Fruit fly (Drosophila melanogaster) whole organism, prepupa: Measurements from ENCODE around the gene CG7739.

ENCODE experiments used
- Blimp-1 ChIP-seq: fragments of 200-800 bp; sonication (Bioruptor generic); optimal IDR thresholded peaks from 3 replicates; lab custom pipeline; 2017; ENCODE audit warnings: missing biosample characterization, missing genetic modification characterization, mild to moderate bottlenecking, moderate library complexity, missing genetic modification reagents
- CG10631 ChIP-seq: fragments of 200-800 bp; sonication (Bioruptor generic); optimal IDR thresholded peaks from 2 replicates; lab custom pipeline; 2016; ENCODE audit warnings: missing biosample characterization, missing genetic modification characterization
- CG10669 ChIP-seq: fragments of 200-800 bp; sonication (Bioruptor generic); optimal IDR thresholded peaks from 3 replicates; lab custom pipeline; 2018; ENCODE audit warnings: missing biosample characterization, mild to moderate bottlenecking, missing genetic modification characterization, moderate library complexity
- CG11294 ChIP-seq: fragments of 200-800 bp; sonication (Bioruptor generic); IDR thresholded peaks from 2 replicates; pipeline ENCODE4 v1.3.6; 2022; ENCODE audit warnings: missing biosample characterization, missing genetic modification characterization
- CG11902 ChIP-seq: fragments of 200-800 bp; sonication (Bioruptor generic); optimal IDR thresholded peaks from 3 replicates; lab custom pipeline; 2016; ENCODE audit warnings: missing biosample characterization, missing genetic modification characterization
- CG15336 ChIP-seq: fragments of 200-800 bp; sonication (Bioruptor generic); IDR thresholded peaks from 2 replicates; pipeline ENCODE4 v1.3.6; 2022; ENCODE audit warnings: missing biosample characterization, missing genetic modification characterization
- CG1621 ChIP-seq: fragments of 200-800 bp; sonication (Bioruptor generic); optimal IDR thresholded peaks from 3 replicates; lab custom pipeline; 2018; ENCODE audit warnings: missing biosample characterization, mild to moderate bottlenecking, missing genetic modification characterization
- CG3032 ChIP-seq: fragments of 200-800 bp; optimal IDR thresholded peaks from 2 replicates; lab custom pipeline; 2019; ENCODE audit warnings: missing biosample characterization, mild to moderate bottlenecking, missing genetic modification characterization, moderate library complexity
- CG32006 ChIP-seq: fragments of 200-800 bp; sonication (Bioruptor generic); optimal IDR thresholded peaks from 3 replicates; lab custom pipeline; 2017; ENCODE audit warnings: missing biosample characterization, mild to moderate bottlenecking, missing genetic modification characterization
- CG3919 ChIP-seq: fragments of 200-800 bp; sonication (Bioruptor generic); optimal IDR thresholded peaks from 3 replicates; lab custom pipeline; 2016; ENCODE audit warnings: missing biosample characterization, missing genetic modification characterization
- CG4318 ChIP-seq: fragments of 200-800 bp; sonication (Bioruptor generic); optimal IDR thresholded peaks from 3 replicates; lab custom pipeline; 2017; ENCODE audit warnings: missing biosample characterization, mild to moderate bottlenecking, missing genetic modification characterization
- CG6276 ChIP-seq: fragments of 200-800 bp; sonication (Bioruptor generic); optimal IDR thresholded peaks from 2 replicates; lab custom pipeline; 2017; ENCODE audit warnings: missing biosample characterization, mild to moderate bottlenecking, missing genetic modification characterization
- CG7368 ChIP-seq: fragments of 200-800 bp; sonication (Bioruptor generic); optimal IDR thresholded peaks from 3 replicates; lab custom pipeline; 2016; ENCODE audit warnings: missing biosample characterization, missing genetic modification characterization
- CG8119 ChIP-seq: fragments of 200-800 bp; sonication (Bioruptor generic); IDR thresholded peaks from 3 replicates; pipeline ENCODE4 v1.3.6; 2022; ENCODE audit warnings: missing biosample characterization, missing genetic modification characterization
- CG8319 ChIP-seq: fragments of 200-800 bp; sonication (Bioruptor generic); optimal IDR thresholded peaks from 3 replicates; lab custom pipeline; 2016; ENCODE audit warnings: missing biosample characterization, missing genetic modification characterization
- CG8632 ChIP-seq: fragments of 200-800 bp; sonication (Bioruptor generic); optimal IDR thresholded peaks from 3 replicates; lab custom pipeline; 2016; ENCODE audit warnings: missing biosample characterization, missing genetic modification characterization
- CG9139 ChIP-seq: fragments of 200-800 bp; sonication (Bioruptor generic); optimal IDR thresholded peaks from 3 replicates; lab custom pipeline; 2017; ENCODE audit warnings: missing biosample characterization, mild to moderate bottlenecking, missing genetic modification characterization
- Eip75B ChIP-seq: fragments of 200-800 bp; sonication (Bioruptor generic); optimal IDR thresholded peaks from 3 replicates; lab custom pipeline; 2016; ENCODE audit warnings: missing biosample characterization, missing genetic modification characterization
- Eip78C ChIP-seq: fragments of 200-800 bp; sonication (Bioruptor generic); peaks from one replicate; lab custom pipeline; 2016; ENCODE audit warnings: missing biosample characterization, missing genetic modification characterization
- Eip93F ChIP-seq: fragments of 200-800 bp; sonication (Bioruptor generic); optimal IDR thresholded peaks from 2 replicates; lab custom pipeline; 2016; ENCODE audit warnings: missing biosample characterization, mild to moderate bottlenecking, missing genetic modification characterization
- Ets21C ChIP-seq: fragments of 200-800 bp; sonication (Bioruptor generic); optimal IDR thresholded peaks from 3 replicates; lab custom pipeline; 2016; ENCODE audit warnings: missing biosample characterization, missing genetic modification characterization
- Gug ChIP-seq: fragments of 200-800 bp; sonication (Bioruptor generic); IDR thresholded peaks from 2 replicates; pipeline ENCODE4 v1.3.6; 2022; ENCODE audit warnings: missing biosample characterization, missing genetic modification characterization
- Lpt ChIP-seq: fragments of 200-800 bp; sonication (Bioruptor generic); optimal IDR thresholded peaks from 3 replicates; lab custom pipeline; 2016; ENCODE audit warnings: missing biosample characterization, missing genetic modification characterization
- Met ChIP-seq: fragments of 200-800 bp; sonication (Bioruptor generic); optimal IDR thresholded peaks from 3 replicates; lab custom pipeline; 2016; ENCODE audit warnings: missing biosample characterization, missing genetic modification characterization
- OdsH ChIP-seq: fragments of 200-800 bp; sonication (Bioruptor generic); optimal IDR thresholded peaks from 3 replicates; lab custom pipeline; 2016; ENCODE audit warnings: missing biosample characterization, missing genetic modification characterization
- Smox ChIP-seq: fragments of 200-800 bp; sonication (Bioruptor generic); optimal IDR thresholded peaks from 3 replicates; lab custom pipeline; 2016; ENCODE audit warnings: missing biosample characterization, missing genetic modification characterization
- Sox14 ChIP-seq: fragments of 200-800 bp; sonication (Bioruptor generic); optimal IDR thresholded peaks from 3 replicates; lab custom pipeline; 2016; ENCODE audit warnings: missing biosample characterization, missing genetic modification characterization
- Sox15 ChIP-seq: fragments of 200-800 bp; sonication (Bioruptor generic); optimal IDR thresholded peaks from 3 replicates; lab custom pipeline; 2016; ENCODE audit warnings: missing biosample characterization, missing genetic modification characterization
- achi ChIP-seq: fragments of 200-800 bp; sonication (Bioruptor generic); optimal IDR thresholded peaks from 3 replicates; lab custom pipeline; 2016; ENCODE audit warnings: missing biosample characterization, missing genetic modification characterization
- acj6 ChIP-seq: fragments of 200-800 bp; sonication (Bioruptor generic); optimal IDR thresholded peaks from 3 replicates; lab custom pipeline; 2016; ENCODE audit warnings: missing biosample characterization, missing genetic modification characterization
- cyc ChIP-seq: fragments of 200-800 bp; sonication (Bioruptor generic); optimal IDR thresholded peaks from 3 replicates; lab custom pipeline; 2016; ENCODE audit warnings: missing biosample characterization, missing genetic modification characterization
- eg ChIP-seq: fragments of 200-800 bp; sonication (Bioruptor generic); IDR thresholded peaks from 3 replicates; pipeline ENCODE4 v1.3.6; 2022; ENCODE audit warnings: missing biosample characterization, missing genetic modification characterization
- esn ChIP-seq: fragments of 200-800 bp; sonication (Bioruptor generic); optimal IDR thresholded peaks from 2 replicates; lab custom pipeline; 2016; ENCODE audit warnings: missing biosample characterization, mild to moderate bottlenecking, missing genetic modification characterization, moderate library complexity
- fkh ChIP-seq: fragments of 200-800 bp; sonication (Bioruptor generic); optimal IDR thresholded peaks from 3 replicates; lab custom pipeline; 2017; ENCODE audit warnings: missing biosample characterization, mild to moderate bottlenecking, missing genetic modification characterization, moderate library complexity
- lz ChIP-seq: fragments of 200-800 bp; sonication (Bioruptor generic); optimal IDR thresholded peaks from 3 replicates; lab custom pipeline; 2016; ENCODE audit warnings: missing biosample characterization, missing genetic modification characterization
- net ChIP-seq: fragments of 200-800 bp; sonication (Bioruptor generic); optimal IDR thresholded peaks from 3 replicates; lab custom pipeline; 2016; ENCODE audit warnings: missing biosample characterization, missing genetic modification characterization
- salr ChIP-seq, 2 experiments: fragments of 200-800 bp; sonication (Bioruptor generic); optimal IDR thresholded peaks; 3 replicates each; lab custom pipeline; 2016 to 2018; ENCODE audit warnings: missing biosample characterization in 2 of 2, missing genetic modification characterization in 2 of 2, mild to moderate bottlenecking in 1 of 2
- ss ChIP-seq, 2 experiments: fragments of 200-800 bp; sonication (Bioruptor generic); optimal IDR thresholded peaks; 2 replicates in 1 of 2; 3 replicates in 1 of 2; lab custom pipeline; 2017 to 2018; ENCODE audit warnings: mild to moderate bottlenecking in 2 of 2, missing biosample characterization in 2 of 2, missing genetic modification characterization in 2 of 2, moderate library complexity in 1 of 2
- svp ChIP-seq: fragments of 200-800 bp; sonication (Bioruptor generic); peaks from one replicate; lab custom pipeline; 2016; ENCODE audit warnings: missing biosample characterization, missing genetic modification characterization
- vri ChIP-seq: fragments of 200-800 bp; sonication (Bioruptor generic); optimal IDR thresholded peaks from 3 replicates; lab custom pipeline; 2016; ENCODE audit warnings: missing biosample characterization, mild to moderate bottlenecking, missing genetic modification characterization

The CG7739 gene

DNA sequence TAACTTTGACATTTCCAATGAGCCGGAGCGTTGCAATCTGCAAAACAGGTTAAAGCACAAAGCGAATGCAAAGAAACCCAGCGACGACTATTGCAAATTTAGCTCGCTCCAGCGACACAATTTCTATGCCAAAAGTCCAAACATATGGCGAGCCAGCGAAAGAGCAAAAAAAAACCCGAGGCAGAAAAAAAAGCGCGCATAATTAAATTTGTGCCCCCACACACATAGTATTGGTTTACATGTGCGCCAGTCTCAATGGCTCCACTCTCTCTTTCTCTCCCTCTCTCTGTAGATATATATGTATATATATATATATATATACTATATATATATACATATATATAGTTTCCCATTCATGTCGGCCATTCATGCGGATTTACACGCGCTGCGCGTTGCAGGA lies 22.2 kb downstream of the CG7739 start:
- TF ChIP-seq Eip78C (GFP tag; lab: Kevin White, UChicago) (peak; percentile 63), lz (GFP tag; lab: Kevin White, UChicago) (no peak), svp (GFP tag; lab: Kevin White, UChicago) (no peak), eg (GFP tag; lab: Robert Waterston, UW) (peak; percentile 41; the same call in 1 of the 3 replicates), CG11294 (no peak), CG8119 (GFP tag; lab: Robert Waterston, UW) (peak; percentile 64; the same call in 2 of the 3 replicates), CG6276 (GFP tag; lab: Kevin White, UChicago) (peak; percentile 42), Sox15 (GFP tag; lab: Kevin White, UChicago) (no peak), CG15336 (GFP tag; lab: Robert Waterston, UW) (no peak)

DNA sequence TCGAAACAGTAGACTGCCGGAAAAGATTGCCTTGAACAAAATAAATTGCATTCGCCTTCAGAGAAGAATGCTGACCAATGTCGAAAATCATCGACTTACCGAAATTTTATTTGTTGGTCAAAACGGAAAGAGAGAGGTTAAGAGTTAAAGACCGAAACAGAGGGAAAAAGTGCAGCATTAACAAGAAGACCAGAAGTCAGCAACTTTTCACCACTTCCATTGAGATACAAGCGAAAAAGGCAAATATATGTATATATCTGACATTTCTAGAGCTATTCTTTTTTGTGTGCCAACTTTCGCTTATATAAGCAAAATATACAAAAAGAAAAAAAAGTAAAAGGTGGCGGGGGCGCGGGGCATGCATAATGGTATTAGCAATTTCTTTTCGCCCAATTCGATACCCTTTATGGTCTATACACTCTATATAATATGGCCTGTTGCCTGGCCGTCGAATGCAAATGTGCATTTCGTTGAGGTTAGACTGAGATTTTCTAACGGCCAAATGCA lies 22.9 kb downstream of the CG7739 start:
- TF ChIP-seq Sox14 (GFP tag; lab: Kevin White, UChicago) (no peak), Sox15 (GFP tag; lab: Kevin White, UChicago) (no peak), OdsH (GFP tag; lab: Kevin White, UChicago) (no peak), CG8632 (GFP tag; lab: Kevin White, UChicago) (no peak), CG9139 (GFP tag; lab: Kevin White, UChicago) (no peak), CG7368 (no peak), Eip78C (GFP tag; lab: Kevin White, UChicago) (no peak), CG6276 (GFP tag; lab: Kevin White, UChicago) (no peak), Met (GFP tag; lab: Kevin White, UChicago) (no peak), vri (GFP tag; lab: Kevin White, UChicago) (no peak), salr (GFP tag; optimal IDR thresholded peaks at IDR 0.05; lab: Kevin White, UChicago) (no peak), CG4318 (no peak), CG1621 (tag; lab: Kevin White, UChicago) (no peak), Ets21C (GFP tag; lab: Kevin White, UChicago) (no peak), Gug (no peak), esn (GFP tag; lab: Kevin White, UChicago) (no peak), CG3919 (GFP tag; lab: Kevin White, UChicago) (no peak), eg (GFP tag; lab: Robert Waterston, UW) (no peak), Eip75B (no peak), achi (GFP tag; lab: Kevin White, UChicago) (no peak)

DNA sequence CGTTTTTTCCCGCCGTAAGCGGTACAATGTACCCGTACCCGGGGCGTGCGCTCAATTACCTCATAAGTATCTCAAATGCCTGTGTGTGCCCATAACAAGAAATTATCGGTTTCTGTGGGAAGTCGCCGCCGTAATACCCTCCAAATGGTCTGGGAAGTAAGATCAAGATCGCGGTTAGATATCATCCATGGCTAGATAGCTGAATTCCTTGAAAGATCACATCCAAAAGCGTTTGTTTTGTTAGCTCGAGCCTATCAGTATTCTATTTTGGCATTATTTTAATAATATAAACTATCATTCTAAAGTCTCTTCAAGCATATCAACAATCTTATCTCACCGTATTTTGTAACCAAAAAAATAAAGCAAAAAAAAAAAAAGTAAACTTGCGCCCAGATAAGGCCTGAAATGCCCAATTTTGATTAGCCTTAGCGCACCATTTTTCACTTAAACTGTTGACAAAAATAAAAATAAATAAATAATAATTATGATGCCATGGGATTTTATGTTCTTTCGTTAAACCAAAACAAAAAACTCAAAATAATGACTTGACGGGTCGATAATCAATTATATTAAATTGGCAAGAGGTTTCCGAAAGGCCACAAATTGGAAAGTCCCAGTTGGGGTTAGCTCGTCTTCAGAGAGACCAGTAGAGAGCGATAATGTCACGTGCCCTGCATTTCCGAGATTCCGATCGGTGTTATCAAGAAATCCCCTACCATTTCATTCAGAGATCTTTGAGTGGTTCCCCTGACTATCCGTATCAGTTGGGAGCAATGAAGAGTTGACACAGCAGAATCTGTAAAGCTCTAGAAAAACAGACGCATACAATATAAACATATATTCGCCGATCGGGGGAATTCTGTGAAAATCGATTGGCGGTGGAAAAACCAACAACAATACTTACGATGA lies 24.0 kb downstream of the CG7739 start:
- TF ChIP-seq CG8632 (GFP tag; lab: Kevin White, UChicago) (no peak), svp (GFP tag; lab: Kevin White, UChicago) (peak; percentile 84), vri (GFP tag; lab: Kevin White, UChicago) (peak; percentile 48), Lpt (no peak), salr (GFP tag; optimal IDR thresholded peaks at IDR 0.05; lab: Kevin White, UChicago) (peak in 1 of 2 experiments; percentile 30), net (GFP tag; lab: Kevin White, UChicago) (no peak), CG32006 (GFP tag; lab: Kevin White, UChicago) (peak; percentile 47), fkh (GFP tag; lab: Kevin White, UChicago) (peak; percentile 6), Eip78C (GFP tag; lab: Kevin White, UChicago) (peak; percentile 40), acj6 (no peak)

- TF ChIP-seq Met (GFP tag; lab: Kevin White, UChicago) (peak; percentile 56), CG15336 (GFP tag; lab: Robert Waterston, UW) (peak; percentile 79), CG10631 (GFP tag; lab: Kevin White, UChicago) (peak; percentile 70), Smox (peak; percentile 55), CG10669 (GFP tag; lab: Kevin White, UChicago) (peak; percentile 57), esn (GFP tag; lab: Kevin White, UChicago) (peak; percentile 46), Gug (peak; percentile 71), CG8632 (GFP tag; lab: Kevin White, UChicago) (peak; percentile 29), CG11902 (GFP tag; lab: Kevin White, UChicago) (peak; percentile 5), fkh (GFP tag; lab: Kevin White, UChicago) (no peak), ss (GFP tag; optimal IDR thresholded peaks at IDR 0.05; lab: Kevin White, UChicago) (peak; percentile 36 to 67), CG4318 (peak; percentile 71), acj6 (peak; percentile 55), Ets21C (GFP tag; lab: Kevin White, UChicago) (no peak), Eip93F (no peak), Eip75B (peak; percentile 63), CG8319 (GFP tag; lab: Kevin White, UChicago) (peak; percentile 21), cyc (GFP tag; lab: Kevin White, UChicago) (peak; percentile 20), Blimp-1 (GFP tag; lab: Kevin White, UChicago) (no peak), svp (GFP tag; lab: Kevin White, UChicago) (peak; percentile 88), CG3032 (peak; percentile 56)
Observed at dm6 chr3L:15537916-15538581, 24.8 kb downstream of the CG7739 start.
